Worm (Caenorhabditis elegans) whole organism, mixed stage, embryonic: ENCODE data around the gene wdr-60.

Experiments used
- ceh-39 ChIP-seq: fragments of 150-350 bp; optimal IDR thresholded peaks from 2 replicates; lab custom pipeline; 2014; ENCODE audit warnings: missing biosample characterization, missing genetic modification characterization
- elt-1 ChIP-seq: sonication (generic microtip); optimal IDR thresholded peaks from 2 replicates; lab custom pipeline; 2017; ENCODE audit warnings: missing genetic modification characterization, mild to moderate bottlenecking, missing compliant biosample characterization, antibody characterized with exemption, moderate library complexity, borderline replicate concordance; ENCODE audit not compliant: insufficient read depth
- nhr-28 ChIP-seq: fragments of 150-350 bp; optimal IDR thresholded peaks from 2 replicates; lab custom pipeline; 2014; ENCODE audit warnings: missing biosample characterization, missing genetic modification characterization
- tbx-8 ChIP-seq: fragments of 200-800 bp; sonication (Bioruptor generic); optimal IDR thresholded peaks from 2 replicates; lab custom pipeline; 2018; ENCODE audit warnings: mild to moderate bottlenecking, missing genetic modification characterization, moderate library complexity, missing compliant biosample characterization
- zip-8 ChIP-seq: fragments of 150-350 bp; optimal IDR thresholded peaks from 2 replicates; lab custom pipeline; 2014; ENCODE audit warnings: missing biosample characterization, missing genetic modification characterization

DNA sequence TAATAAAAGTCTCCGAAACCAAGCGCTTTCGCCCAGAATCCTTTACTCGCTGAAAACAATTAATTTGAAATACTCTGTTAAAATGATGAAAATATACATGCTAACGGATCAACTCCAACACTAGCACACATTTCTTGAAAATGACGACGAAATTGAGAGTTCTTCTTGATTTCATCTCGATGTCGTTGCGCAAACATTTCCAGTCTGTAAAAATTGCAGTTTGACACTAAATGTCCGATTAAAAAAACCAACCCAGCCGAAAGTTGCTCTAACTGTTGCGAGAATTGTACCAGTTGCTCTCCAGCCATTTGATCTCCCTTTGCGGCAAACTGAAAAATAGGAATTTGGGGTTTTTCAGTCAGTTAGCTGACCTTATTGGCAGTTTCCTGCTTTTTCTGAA lies 25.7 kb upstream of the wdr-60 start:
- TF ChIP-seq nhr-28 (tag; lab: Kevin White, UChicago) (no peak), elt-1 (tag; lab: Kevin White, UChicago) (no peak), zip-8 (tag; lab: Kevin White, UChicago) (no peak), tbx-8 (GFP tag; lab: Kevin White, UChicago) (no peak), ceh-39 (tag; lab: Kevin White, UChicago) (no peak)
